Fruit fly (Drosophila melanogaster) whole organism, embryonic: ENCODE results near the gene CG31637.

ENCODE experiments used
- Adf1 ChIP-seq: fragments of 200-800 bp; sonication (Bioruptor generic); IDR thresholded peaks from 2 replicates; pipeline ENCODE4 v1.3.6; 2022; ENCODE audit warnings: missing biosample characterization, missing genetic modification characterization
- Blimp-1 ChIP-seq: fragments of 200-800 bp; sonication (Bioruptor generic); optimal IDR thresholded peaks from 3 replicates; lab custom pipeline; 2018; ENCODE audit warnings: missing biosample characterization, missing genetic modification characterization, mild to moderate bottlenecking, moderate library complexity, missing genetic modification reagents
- Bteb2 ChIP-seq: fragments of 200-800 bp; sonication (Bioruptor generic); optimal IDR thresholded peaks from 2 replicates; lab custom pipeline; 2016; ENCODE audit warnings: missing biosample characterization, missing genetic modification characterization
- CG12071 ChIP-seq: fragments of 200-800 bp; sonication (Bioruptor generic); optimal IDR thresholded peaks from 3 replicates; lab custom pipeline; 2018; ENCODE audit warnings: missing biosample characterization, mild to moderate bottlenecking, missing genetic modification characterization
- CG13287 ChIP-seq: fragments of 200-800 bp; sonication (Bioruptor generic); IDR thresholded peaks from 2 replicates; pipeline ENCODE4 v1.3.6; 2022; ENCODE audit warnings: missing biosample characterization, missing genetic modification characterization; ENCODE audit not compliant: partially characterized antibody
- CG14441 ChIP-seq: fragments of 200-800 bp; sonication (Bioruptor generic); IDR thresholded peaks from 2 replicates; pipeline ENCODE4 v1.3.6; 2022; ENCODE audit warnings: missing biosample characterization, missing genetic modification characterization
- CG1603 ChIP-seq: fragments of 200-800 bp; sonication (Bioruptor generic); optimal IDR thresholded peaks from 2 replicates; lab custom pipeline; 2019; ENCODE audit warnings: missing biosample characterization, mild to moderate bottlenecking, missing genetic modification characterization, moderate library complexity
- CG16863 ChIP-seq: fragments of 200-800 bp; sonication (Bioruptor generic); optimal IDR thresholded peaks from 3 replicates; lab custom pipeline; 2016; ENCODE audit warnings: missing biosample characterization, missing genetic modification characterization
- CG1832 ChIP-seq: fragments of 200-800 bp; sonication (Bioruptor generic); optimal IDR thresholded peaks from 2 replicates; lab custom pipeline; 2017; ENCODE audit warnings: missing biosample characterization, mild to moderate bottlenecking, missing genetic modification characterization, inconsistent platforms
- CG2875 ChIP-seq: fragments of 200-800 bp; sonication (Bioruptor generic); optimal IDR thresholded peaks from 2 replicates; lab custom pipeline; 2017; ENCODE audit warnings: missing biosample characterization, mild to moderate bottlenecking, missing genetic modification characterization, missing genetic modification reagents
- CG30431 ChIP-seq: fragments of 200-800 bp; sonication (Bioruptor generic); optimal IDR thresholded peaks from 2 replicates; lab custom pipeline; 2017; ENCODE audit warnings: missing biosample characterization, missing genetic modification characterization
- CG3995 ChIP-seq: fragments of 200-800 bp; sonication (Bioruptor generic); optimal IDR thresholded peaks from 3 replicates; lab custom pipeline; 2016; ENCODE audit warnings: missing biosample characterization, missing genetic modification characterization
- CG4424 ChIP-seq: fragments of 200-800 bp; sonication (Bioruptor generic); optimal IDR thresholded peaks from 3 replicates; lab custom pipeline; 2016; ENCODE audit warnings: missing biosample characterization, missing genetic modification characterization
- CG7963 ChIP-seq: fragments of 200-800 bp; sonication (Bioruptor generic); IDR thresholded peaks from 3 replicates; pipeline ENCODE4 v1.3.6; 2022; ENCODE audit warnings: missing biosample characterization, missing genetic modification characterization; ENCODE audit not compliant: partially characterized antibody
- CG7987 ChIP-seq: fragments of 200-800 bp; sonication (Bioruptor generic); optimal IDR thresholded peaks from 2 replicates; lab custom pipeline; 2018; ENCODE audit warnings: missing biosample characterization, mild to moderate bottlenecking, missing genetic modification characterization, moderate library complexity
- Deaf1 ChIP-seq: fragments of 200-800 bp; optimal IDR thresholded peaks from 3 replicates; lab custom pipeline; 2019; ENCODE audit warnings: missing biosample characterization, mild to moderate bottlenecking, missing genetic modification characterization, moderate library complexity
- Drgx ChIP-seq: fragments of 200-800 bp; sonication (Bioruptor generic); IDR thresholded peaks from 2 replicates; pipeline ENCODE4 v1.3.6; 2022; ENCODE audit warnings: missing biosample characterization, missing genetic modification characterization
- HLH3B ChIP-seq: fragments of 200-800 bp; sonication (Bioruptor generic); IDR thresholded peaks from 2 replicates; pipeline ENCODE4 v1.3.6; 2022; ENCODE audit warnings: missing biosample characterization, missing genetic modification characterization
- HLHmδ ChIP-seq: fragments of 200-800 bp; sonication (Bioruptor generic); optimal IDR thresholded peaks from 2 replicates; lab custom pipeline; 2018; ENCODE audit warnings: missing biosample characterization, mild to moderate bottlenecking, missing genetic modification characterization, moderate library complexity
- Hmx ChIP-seq: fragments of 200-800 bp; sonication (Bioruptor generic); optimal IDR thresholded peaks from 2 replicates; lab custom pipeline; 2016; ENCODE audit warnings: missing biosample characterization, missing genetic modification characterization
- Jarid2 ChIP-seq: fragments of 200-800 bp; sonication (Bioruptor generic); optimal IDR thresholded peaks from 3 replicates; lab custom pipeline; 2017; ENCODE audit warnings: mild to moderate bottlenecking, missing biosample characterization, missing genetic modification reagents, missing genetic modification characterization
- MESR4 ChIP-seq: fragments of 200-800 bp; sonication (Bioruptor generic); optimal IDR thresholded peaks from 2 replicates; lab custom pipeline; 2018; ENCODE audit warnings: missing biosample characterization, mild to moderate bottlenecking, missing genetic modification characterization, moderate library complexity
- Mes4 ChIP-seq: fragments of 200-800 bp; sonication (Bioruptor generic); optimal IDR thresholded peaks from 2 replicates; lab custom pipeline; 2016; ENCODE audit warnings: missing biosample characterization, missing genetic modification characterization
- Myb ChIP-seq: fragments of 200-800 bp; sonication (Bioruptor generic); optimal IDR thresholded peaks from 2 replicates; lab custom pipeline; 2016; ENCODE audit warnings: missing biosample characterization, missing genetic modification characterization
- Nf-YA ChIP-seq: fragments of 200-800 bp; sonication (Bioruptor generic); IDR thresholded peaks from 2 replicates; pipeline ENCODE4 v1.3.6; 2022; ENCODE audit warnings: missing biosample characterization, missing genetic modification characterization
- Nf-YB ChIP-seq: fragments of 200-800 bp; sonication (Bioruptor generic); optimal IDR thresholded peaks from 3 replicates; lab custom pipeline; 2019; ENCODE audit warnings: missing biosample characterization, mild to moderate bottlenecking, missing genetic modification characterization, moderate library complexity
- Nf-YC ChIP-seq: fragments of 200-800 bp; optimal IDR thresholded peaks from 3 replicates; lab custom pipeline; 2019; ENCODE audit warnings: missing biosample characterization, mild to moderate bottlenecking, missing genetic modification characterization, moderate library complexity
- Poxn ChIP-seq: fragments of 200-800 bp; sonication (Bioruptor generic); IDR thresholded peaks from 2 replicates; pipeline ENCODE4 v1.3.6; 2022; ENCODE audit warnings: missing biosample characterization, missing genetic modification characterization
- YL-1 ChIP-seq: fragments of 200-800 bp; sonication (Bioruptor generic); optimal IDR thresholded peaks from 3 replicates; lab custom pipeline; 2017; ENCODE audit warnings: missing biosample characterization, mild to moderate bottlenecking, missing genetic modification characterization
- bbx ChIP-seq: fragments of 200-800 bp; sonication (Bioruptor generic); IDR thresholded peaks from 2 replicates; pipeline ENCODE4 v1.3.6; 2022; ENCODE audit warnings: missing biosample characterization, missing genetic modification characterization; ENCODE audit not compliant: partially characterized antibody
- bsh ChIP-seq, 2 experiments: fragments of 200-800 bp; sonication (Bioruptor generic); optimal IDR thresholded peaks; 2 replicates each; lab custom pipeline; 2017 to 2018; ENCODE audit warnings: mild to moderate bottlenecking in 2 of 2, missing biosample characterization in 2 of 2, missing genetic modification characterization in 2 of 2, moderate library complexity in 1 of 2
- cato ChIP-seq: fragments of 200-800 bp; sonication (Bioruptor generic); optimal IDR thresholded peaks from 2 replicates; lab custom pipeline; 2016; ENCODE audit warnings: missing biosample characterization, missing genetic modification characterization, borderline replicate concordance
- crol ChIP-seq: fragments of 200-800 bp; sonication (Bioruptor generic); IDR thresholded peaks from 2 replicates; pipeline ENCODE4 v1.3.6; 2022; ENCODE audit warnings: missing biosample characterization, missing genetic modification characterization
- ewg ChIP-seq: fragments of 200-800 bp; sonication (Bioruptor generic); optimal IDR thresholded peaks from 3 replicates; lab custom pipeline; 2017; ENCODE audit warnings: mild to moderate bottlenecking, missing biosample characterization, missing genetic modification reagents, missing genetic modification characterization
- exex ChIP-seq: fragments of 200-800 bp; sonication (Bioruptor generic); optimal IDR thresholded peaks from 4 replicates; lab custom pipeline; 2018; ENCODE audit warnings: missing biosample characterization, mild to moderate bottlenecking, missing genetic modification characterization, moderate library complexity
- fru ChIP-seq: fragments of >200 bp; optimal IDR thresholded peaks from 2 replicates; lab custom pipeline; 2017
- gsb ChIP-seq: fragments of 200-800 bp; sonication (Bioruptor generic); IDR thresholded peaks from 2 replicates; pipeline ENCODE4 v1.3.6; 2022; ENCODE audit warnings: missing biosample characterization, missing genetic modification characterization
- hth ChIP-seq: fragments of >200 bp; optimal IDR thresholded peaks from 2 replicates; lab custom pipeline; 2017; ENCODE audit warnings: inconsistent platforms
- jumu ChIP-seq: fragments of 200-800 bp; sonication (Bioruptor generic); optimal IDR thresholded peaks from 3 replicates; lab custom pipeline; 2016; ENCODE audit warnings: missing biosample characterization, missing genetic modification characterization
- pb ChIP-seq: fragments of 200-800 bp; sonication (Bioruptor generic); optimal IDR thresholded peaks from 3 replicates; lab custom pipeline; 2016; ENCODE audit warnings: missing biosample characterization, missing genetic modification characterization
- phol ChIP-seq: fragments of 200-800 bp; sonication (Bioruptor generic); optimal IDR thresholded peaks from 3 replicates; lab custom pipeline; 2018; ENCODE audit warnings: missing biosample characterization, mild to moderate bottlenecking, missing genetic modification characterization, moderate library complexity
- row ChIP-seq: fragments of 200-800 bp; sonication (Bioruptor generic); IDR thresholded peaks from 3 replicates; pipeline ENCODE4 v1.3.6; 2022; ENCODE audit warnings: missing biosample characterization, missing genetic modification characterization
- sd ChIP-seq: fragments of 200-800 bp; sonication (Bioruptor generic); optimal IDR thresholded peaks from 3 replicates; lab custom pipeline; 2018; ENCODE audit warnings: missing biosample characterization, mild to moderate bottlenecking, missing genetic modification characterization, moderate library complexity
- seq ChIP-seq: fragments of 200-800 bp; sonication (Bioruptor generic); IDR thresholded peaks from 2 replicates; pipeline ENCODE4 v1.3.6; 2022; ENCODE audit warnings: missing biosample characterization, missing genetic modification characterization
- sug ChIP-seq: fragments of 200-800 bp; optimal IDR thresholded peaks from 2 replicates; lab custom pipeline; 2019; ENCODE audit warnings: missing biosample characterization, mild to moderate bottlenecking, missing genetic modification characterization, moderate library complexity
- tna ChIP-seq: fragments of 200-800 bp; sonication (Bioruptor generic); IDR thresholded peaks from 2 replicates; pipeline ENCODE4 v1.3.6; 2022; ENCODE audit warnings: missing biosample characterization, missing genetic modification characterization; ENCODE audit not compliant: partially characterized antibody
- toy ChIP-seq: fragments of 200-800 bp; sonication (Bioruptor generic); IDR thresholded peaks from 2 replicates; pipeline ENCODE4 v1.3.6; 2022; ENCODE audit warnings: missing biosample characterization, missing genetic modification characterization
- trem ChIP-seq: fragments of 200-800 bp; optimal IDR thresholded peaks from 3 replicates; lab custom pipeline; 2019; ENCODE audit warnings: missing biosample characterization, mild to moderate bottlenecking, missing genetic modification characterization, moderate library complexity
- usp ChIP-seq: fragments of >200 bp; optimal IDR thresholded peaks from 2 replicates; lab custom pipeline; 2017; ENCODE audit warnings: missing biosample characterization, missing genetic modification characterization
- wek ChIP-seq: fragments of 200-800 bp; sonication (Bioruptor generic); optimal IDR thresholded peaks from 3 replicates; lab custom pipeline; 2018; ENCODE audit warnings: missing biosample characterization, mild to moderate bottlenecking, missing genetic modification characterization, moderate library complexity
- wor ChIP-seq: fragments of 200-800 bp; sonication (Bioruptor generic); IDR thresholded peaks from 2 replicates; pipeline ENCODE4 v1.3.6; 2022; ENCODE audit warnings: missing biosample characterization, missing genetic modification characterization

Gene CG31637

DNA sequence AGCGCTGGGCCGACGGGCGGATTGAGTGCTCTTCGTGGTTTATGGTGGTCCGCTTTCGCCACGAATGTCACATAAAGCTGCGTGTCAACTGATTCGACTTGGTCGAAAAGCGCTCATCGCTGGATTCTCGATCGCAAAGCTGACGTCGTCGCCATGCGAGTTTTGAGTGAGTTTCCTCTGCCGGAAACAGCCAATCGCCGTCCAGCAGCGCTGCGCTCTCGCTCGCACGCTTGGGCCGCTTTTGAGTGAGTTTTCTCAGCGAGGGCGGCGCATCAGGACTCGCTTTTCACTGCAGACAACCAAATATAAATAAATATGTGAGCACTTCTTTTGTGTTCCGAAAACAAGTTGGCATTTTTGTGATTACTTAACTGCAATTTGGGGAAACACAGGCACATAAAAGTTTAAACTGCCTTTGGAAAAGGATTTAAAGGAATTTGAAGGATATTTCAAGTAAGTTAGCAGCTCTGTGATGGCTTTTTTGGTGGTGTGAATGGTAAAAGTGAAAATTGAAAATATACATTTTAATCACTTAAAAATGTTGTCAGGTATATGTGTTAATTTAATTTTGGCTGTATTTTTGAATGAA, 48.5 kb downstream of the CG31637 start, which contains the start of gene eya (continued):
- TF ChIP-seq CG4424 (GFP tag; lab: Kevin White, UChicago) (no peak), Nf-YC (tag; lab: Kevin White, UChicago) (peak; percentile 96), CG30431 (GFP tag; lab: Kevin White, UChicago) (no peak), toy (GFP tag; lab: Robert Waterston, UW) (no peak), CG13287 (GFP tag; lab: Robert Waterston, UW) (no peak), HLH3B (no peak), Adf1 (GFP tag; lab: Robert Waterston, UW) (peak; percentile 68), CG16863 (GFP tag; lab: Kevin White, UChicago) (no peak), HLHmδ (no peak), Hmx (GFP tag; lab: Kevin White, UChicago) (no peak), hth (lab: Kevin White, UChicago) (no peak), wor (no peak), pb (GFP tag; lab: Kevin White, UChicago) (no peak), CG7963 (GFP tag; lab: Robert Waterston, UW) (no peak), phol (tag; lab: Kevin White, UChicago) (no peak), bbx (peak; percentile 48), CG1603 (no peak), CG12071 (GFP tag; lab: Kevin White, UChicago) (no peak), Blimp-1 (GFP tag; lab: Kevin White, UChicago) (no peak), sd (tag; lab: Kevin White, UChicago) (no peak), jumu (GFP tag; lab: Kevin White, UChicago) (no peak), Bteb2 (GFP tag; lab: Kevin White, UChicago) (no peak), trem (tag; lab: Kevin White, UChicago) (peak; percentile 96), Poxn (GFP tag; lab: Robert Waterston, UW) (no peak), fru (lab: Kevin White, UChicago) (no peak), exex (tag; lab: Kevin White, UChicago) (no peak), tna (GFP tag; lab: Robert Waterston, UW) (no peak), row (GFP tag; lab: Robert Waterston, UW) (no peak), Deaf1 (peak; percentile 69), Myb (GFP tag; lab: Kevin White, UChicago) (no peak), sug (tag; lab: Kevin White, UChicago) (no peak), CG3995 (GFP tag; lab: Kevin White, UChicago) (no peak), wek (GFP tag; lab: Kevin White, UChicago) (no peak), cato (GFP tag; lab: Kevin White, UChicago) (no peak), Mes4 (GFP tag; lab: Kevin White, UChicago) (no peak), Jarid2 (GFP tag; lab: Kevin White, UChicago) (peak; percentile 34), YL-1 (GFP tag; lab: Kevin White, UChicago) (no peak), Nf-YA (0 out of 2 replicates have a peak, but pooled peaks have one; percentile 44)
- TF ChIP-seq, all 482 proteins: peak for 13

DNA sequence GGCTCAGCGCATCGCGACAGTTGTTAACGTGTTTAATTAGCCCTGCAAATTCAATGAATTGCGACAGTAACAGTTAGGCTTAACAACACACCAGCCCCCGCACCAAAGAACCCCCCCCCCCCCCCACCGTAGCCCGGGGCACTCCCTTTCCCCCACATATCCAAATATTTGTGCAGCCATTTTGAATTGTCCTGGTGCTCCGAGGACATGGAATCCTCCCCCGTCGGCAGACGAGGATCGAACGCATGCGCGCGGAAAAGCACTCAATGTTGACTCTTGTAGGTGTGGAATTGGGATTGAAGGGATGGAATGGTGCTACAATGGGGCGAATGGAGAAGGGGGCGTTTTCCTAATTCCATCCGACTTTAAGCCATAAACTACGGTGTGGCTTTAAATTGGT, 49.5 kb downstream of the CG31637 start:
- TF ChIP-seq CG14441 (GFP tag; lab: Robert Waterston, UW), result no peak
- TF ChIP-seq crol (GFP tag; lab: Robert Waterston, UW), result peak; percentile 68; the same call in 1 of the 2 replicates
- no peak for TF ChIP-seq Drgx (GFP tag; lab: Robert Waterston, UW)
- TF ChIP-seq CG2875 (GFP tag; lab: Kevin White, UChicago), result no peak
- no peak for TF ChIP-seq bsh (GFP tag; optimal IDR thresholded peaks at IDR 0.05; lab: Kevin White, UChicago)
- TF ChIP-seq Nf-YB (GFP tag; lab: Kevin White, UChicago), result peak; percentile 79
- peak; percentile 88 for TF ChIP-seq Nf-YC (tag; lab: Kevin White, UChicago)
- peak; percentile 36 for TF ChIP-seq Deaf1
- no peak for TF ChIP-seq CG7987 (GFP tag; lab: Kevin White, UChicago)
- TF ChIP-seq ewg, result peak; percentile 82
- TF ChIP-seq gsb (GFP tag; lab: Robert Waterston, UW), result no peak
- peak; percentile 7 for TF ChIP-seq CG1832
- no peak for TF ChIP-seq Blimp-1 (GFP tag; lab: Kevin White, UChicago)
- TF ChIP-seq usp (GFP tag; lab: Kevin White, UChicago), result no peak
- peak; percentile 59; the same call in 1 of the 2 replicates for TF ChIP-seq seq (GFP tag; lab: Robert Waterston, UW)
- TF ChIP-seq MESR4 (GFP tag; lab: Kevin White, UChicago), result no peak
